Worm (Caenorhabditis elegans) whole organism, L2 larva: ENCODE data around the gene fbxa-164.

Experiments
- alr-1 ChIP-seq: fragments of 150-350 bp; optimal IDR thresholded peaks from 2 replicates; lab custom pipeline; 2014; ENCODE audit warnings: missing biosample characterization, missing genetic modification characterization
- fos-1 ChIP-seq: fragments of 150-350 bp; optimal IDR thresholded peaks from 2 replicates; lab custom pipeline; 2014; ENCODE audit warnings: missing biosample characterization, missing genetic modification characterization
- nhr-10 ChIP-seq: sonication (generic microtip); optimal IDR thresholded peaks from 2 replicates; lab custom pipeline; 2017; ENCODE audit warnings: missing biosample characterization, missing genetic modification characterization
- nhr-12 ChIP-seq: fragments of 150-350 bp; optimal IDR thresholded peaks from 2 replicates; lab custom pipeline; 2014; ENCODE audit warnings: missing biosample characterization, missing genetic modification characterization
- zag-1 ChIP-seq: fragments of 150-350 bp; optimal IDR thresholded peaks from 2 replicates; lab custom pipeline; 2014; ENCODE audit warnings: missing biosample characterization, missing genetic modification characterization

DNA sequence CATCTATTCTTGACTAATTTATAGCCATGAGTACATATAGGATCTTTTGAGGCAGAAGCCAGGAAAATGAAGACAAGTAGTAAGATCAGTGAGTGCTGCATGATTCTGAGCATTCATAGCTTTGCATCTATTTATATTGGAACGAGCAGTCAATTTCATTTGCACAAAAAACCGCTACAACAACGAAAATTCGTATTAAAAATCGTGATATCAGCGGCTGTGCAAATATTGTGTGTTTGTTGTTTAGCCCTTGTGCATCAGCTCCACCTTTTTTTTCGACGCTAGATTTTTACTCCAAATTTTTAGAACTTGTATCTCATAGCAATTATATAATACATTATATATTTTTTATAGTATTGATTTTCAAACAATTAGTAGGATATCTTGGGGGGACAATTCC, 29.7 kb downstream of the fbxa-164 start, which contains the start of gene clec-21:
- TF ChIP-seq nhr-10 (tag; lab: Kevin White, UChicago): no peak
- no peak for TF ChIP-seq zag-1 (tag; lab: Kevin White, UChicago)
- no peak for TF ChIP-seq alr-1 (tag; lab: Kevin White, UChicago)
- no peak for TF ChIP-seq fos-1
- TF ChIP-seq nhr-12: no peak
